Worm (Caenorhabditis elegans): ENCODE measurements around the gene plc-4.

The plc-4 gene

ce11 chrIV:7505866-7506488, 6.5 kb downstream of the plc-4 start (continued):
- TF ChIP-seq nhr-90 (tag; optimal IDR thresholded peaks at IDR 0.05; ENCODE audit: poor library complexity), result peak; percentile 63
- TF ChIP-seq ceh-63 (GFP tag; optimal IDR thresholded peaks at IDR 0.05), result no peak
- TF ChIP-seq nhr-77 (tag; optimal IDR thresholded peaks at IDR 0.05), result no peak
- TF ChIP-seq elt-3 (tag; optimal IDR thresholded peaks at IDR 0.05), result no peak
- TF ChIP-seq nhr-28 (tag; optimal IDR thresholded peaks at IDR 0.05), result no peak
- no peak for TF ChIP-seq egl-27 (tag; optimal IDR thresholded peaks at IDR 0.05)
- no peak for TF ChIP-seq nhr-11 (tag; optimal IDR thresholded peaks at IDR 0.05)
- TF ChIP-seq ztf-11 (tag; optimal IDR thresholded peaks at IDR 0.05), result peak in 1 of 2 experiments; percentile 11
- TF ChIP-seq ceh-82 (tag; optimal IDR thresholded peaks at IDR 0.05), result no peak
- TF ChIP-seq efl-3 (GFP tag; optimal IDR thresholded peaks at IDR 0.05), result no peak
- TF ChIP-seq aly-2 (tag; optimal IDR thresholded peaks at IDR 0.05), result peak; percentile 87
- peak; percentile 24; the same call in 1 of the 2 replicates for TF ChIP-seq nhr-19 (GFP tag; conservative IDR thresholded peaks at IDR 0.05)
- no peak for TF ChIP-seq blmp-1 (tag; optimal IDR thresholded peaks at IDR 0.05)
- peak; percentile 44 for TF ChIP-seq swsn-7 (tag; optimal IDR thresholded peaks at IDR 0.05)
- no peak for TF ChIP-seq lir-3 (tag; optimal IDR thresholded peaks at IDR 0.05; ENCODE audit: poor library complexity)
- TF ChIP-seq Y116A8C.19 (tag; optimal IDR thresholded peaks at IDR 0.05; ENCODE audit: borderline replicate concordance), result no peak
- TF ChIP-seq jun-1 (tag; optimal IDR thresholded peaks at IDR 0.05), result no peak
- TF ChIP-seq fos-1 (tag; optimal IDR thresholded peaks at IDR 0.05), result no peak
- peak in 1 of 2 experiments; percentile 32 for TF ChIP-seq lsy-2 (tag; optimal IDR thresholded peaks at IDR 0.05)
- TF ChIP-seq ces-1 (GFP tag; optimal IDR thresholded peaks at IDR 0.05), result no peak
- TF ChIP-seq mep-1 (tag; optimal IDR thresholded peaks at IDR 0.05), result no peak
- no peak for TF ChIP-seq nhr-12 (tag; optimal IDR thresholded peaks at IDR 0.05)
- no peak for TF ChIP-seq nhr-84 (tag; optimal IDR thresholded peaks at IDR 0.05)
- no peak for TF ChIP-seq vab-15 (tag; optimal IDR thresholded peaks at IDR 0.05)
- peak; percentile 44 for TF ChIP-seq pax-3 (tag; optimal IDR thresholded peaks at IDR 0.05)
- TF ChIP-seq fkh-10 (GFP tag; optimal IDR thresholded peaks at IDR 0.05), result no peak
- TF ChIP-seq C04F5.9 (tag; optimal IDR thresholded peaks at IDR 0.05), result no peak
- TF ChIP-seq skn-1 (tag; optimal IDR thresholded peaks at IDR 0.05), result no peak
- TF ChIP-seq nhr-47 (tag; optimal IDR thresholded peaks at IDR 0.05), result peak; percentile 45
- TF ChIP-seq ztf-4 (tag; optimal IDR thresholded peaks at IDR 0.05), result peak; percentile 67
- peak; percentile 84 for TF ChIP-seq nhr-85 (tag)
- no peak for TF ChIP-seq pqm-1 (tag; optimal IDR thresholded peaks at IDR 0.05)
- TF ChIP-seq unc-98 (GFP tag; IDR thresholded peaks at IDR 0.05), result no peak
- TF ChIP-seq efl-1 (optimal IDR thresholded peaks at IDR 0.05), result peak in 1 of 2 experiments; percentile 15
- peak in 1 of 2 experiments; percentile 88 for TF ChIP-seq efl-1 (GFP tag; optimal IDR thresholded peaks at IDR 0.05 in 1 of 2)
- TF ChIP-seq lin-15B (tag; optimal IDR thresholded peaks at IDR 0.05), result no peak
- no peak for TF ChIP-seq snpc-4 (tag; optimal IDR thresholded peaks at IDR 0.05)
- peak; percentile 50 for TF ChIP-seq rnt-1 (tag; optimal IDR thresholded peaks at IDR 0.05)
- no peak for TF ChIP-seq fkh-4 (tag; optimal IDR thresholded peaks at IDR 0.05; ENCODE audit: borderline replicate concordance)
- TF ChIP-seq sox-4 (tag; optimal IDR thresholded peaks at IDR 0.05), result no peak
- TF ChIP-seq ceh-8 (GFP tag; optimal IDR thresholded peaks at IDR 0.05), result no peak
- TF ChIP-seq nhr-237 (tag; optimal IDR thresholded peaks at IDR 0.05), result no peak
- TF ChIP-seq F16B12.6 (tag; optimal IDR thresholded peaks at IDR 0.05), result no peak
- TF ChIP-seq unc-30 (tag; optimal IDR thresholded peaks at IDR 0.05), result no peak

ce11 chrIV:7503322-7503721, 9.1 kb downstream of the plc-4 start, which contains the start of gene glt-6:
glt-6 (plus strand) TSS chrIV:7503622.
- no peak for TF ChIP-seq ztf-11 (tag; optimal IDR thresholded peaks at IDR 0.05)

Measured in whole organism, L1 larva.